Fruit fly (Drosophila melanogaster): ENCODE data around the gene Tmem43.

dm6 chr3L:7954967-7955366 is 40.0 kb upstream of the Tmem43 start:
- TF ChIP-seq psq (optimal IDR thresholded peaks at IDR 0.05) (no peak), h (optimal IDR thresholded peaks at IDR 0.05) (no peak), Myc (optimal IDR thresholded peaks at IDR 0.05) (no peak), ttk (optimal IDR thresholded peaks at IDR 0.05) (no peak), Sin3A (optimal IDR thresholded peaks at IDR 0.05) (no peak), insv (optimal IDR thresholded peaks at IDR 0.05) (no peak)
